Worm (Caenorhabditis elegans) whole organism, L4 larva: ENCODE results near the gene T02G5.3.

Experiments used
- F37D6.2 ChIP-seq: sonication (generic microtip); optimal IDR thresholded peaks from 2 replicates; lab custom pipeline; 2016; ENCODE audit warnings: mild to moderate bottlenecking, missing genetic modification characterization, missing compliant biosample characterization
- T20F7.1 ChIP-seq: fragments of 200-800 bp; sonication (Bioruptor generic); optimal IDR thresholded peaks from 2 replicates; lab custom pipeline; 2018; ENCODE audit warnings: mild to moderate bottlenecking, missing genetic modification characterization, missing compliant biosample characterization
- T26A8.4 ChIP-seq: fragments of 200-800 bp; sonication (Bioruptor generic); IDR thresholded peaks from 2 replicates; pipeline ENCODE4 v1.3.6; 2022; ENCODE audit warnings: missing genetic modification characterization, missing compliant biosample characterization
- Y105C5A.15 ChIP-seq: fragments of 200-800 bp; sonication (Bioruptor generic); IDR thresholded peaks from 2 replicates; pipeline ENCODE4 v1.3.6; 2022; ENCODE audit warnings: missing genetic modification characterization, missing compliant biosample characterization
- Y48G9A.11 ChIP-seq: fragments of 200-800 bp; sonication (Bioruptor generic); IDR thresholded peaks from 2 replicates; pipeline ENCODE4 v1.3.6; 2022; ENCODE audit warnings: missing genetic modification reagents, missing genetic modification characterization, missing compliant biosample characterization
- Y75B8A.6 ChIP-seq: fragments of 200-800 bp; sonication (Bioruptor generic); IDR thresholded peaks from 2 replicates; pipeline ENCODE4 v1.3.6; 2022; ENCODE audit warnings: missing genetic modification reagents, missing genetic modification characterization, missing compliant biosample characterization
- ZK337.2 ChIP-seq: fragments of 200-800 bp; sonication (Bioruptor generic); IDR thresholded peaks from 2 replicates; pipeline ENCODE4 v1.3.6; 2022; ENCODE audit warnings: missing genetic modification reagents, missing genetic modification characterization, missing compliant biosample characterization
- arid-1 ChIP-seq: fragments of 200-800 bp; sonication (Bioruptor generic); conservative IDR thresholded peaks from 2 replicates; pipeline ENCODE4 v1.3.6; 2022; ENCODE audit warnings: missing genetic modification reagents, missing genetic modification characterization, missing compliant biosample characterization
- ceh-44 ChIP-seq: fragments of 200-800 bp; sonication (Bioruptor generic); IDR thresholded peaks from 2 replicates; pipeline ENCODE4 v1.3.6; 2022; ENCODE audit warnings: missing genetic modification reagents, missing genetic modification characterization, missing compliant biosample characterization
- ceh-62 ChIP-seq: sonication (generic microtip); optimal IDR thresholded peaks from 2 replicates; lab custom pipeline; 2017; ENCODE audit warnings: missing biosample characterization, missing genetic modification characterization
- ceh-82 ChIP-seq: sonication (generic microtip); optimal IDR thresholded peaks from 2 replicates; lab custom pipeline; 2017; ENCODE audit warnings: missing biosample characterization, missing genetic modification characterization
- ces-1 ChIP-seq: fragments of 150-350 bp; sonication (generic microtip); optimal IDR thresholded peaks from 4 replicates; lab custom pipeline; 2014; ENCODE audit warnings: missing biosample characterization, missing genetic modification reagents, missing genetic modification characterization
- cey-2 ChIP-seq: sonication (generic microtip); optimal IDR thresholded peaks from 3 replicates; lab custom pipeline; 2017; ENCODE audit warnings: missing genetic modification characterization, mild to moderate bottlenecking, missing compliant biosample characterization, antibody characterized with exemption, borderline replicate concordance; ENCODE audit not compliant: insufficient read depth
- ctbp-1 ChIP-seq: fragments of 200-800 bp; sonication (Bioruptor generic); IDR thresholded peaks from 2 replicates; pipeline ENCODE4 v1.3.6; 2022; ENCODE audit warnings: missing genetic modification reagents, missing genetic modification characterization, missing compliant biosample characterization
- daf-16 ChIP-seq, 3 experiments: sonication (generic microtip); optimal IDR thresholded peaks; 2 replicates each; lab custom pipeline; 2016 to 2017; ENCODE audit warnings: missing genetic modification characterization in 3 of 3, missing genetic modification reagents in 3 of 3, mild to moderate bottlenecking in 2 of 3, missing compliant biosample characterization in 2 of 3, missing biosample characterization in 1 of 3, moderate library complexity in 1 of 3
- dmd-6 ChIP-seq: fragments of 200-800 bp; sonication (Bioruptor generic); IDR thresholded peaks from 2 replicates; pipeline ENCODE4 v1.3.6; 2022; ENCODE audit warnings: missing genetic modification reagents, missing genetic modification characterization, missing compliant biosample characterization
- dmd-9 ChIP-seq: fragments of 200-800 bp; sonication (Bioruptor generic); IDR thresholded peaks from 2 replicates; pipeline ENCODE4 v1.3.6; 2022; ENCODE audit warnings: missing genetic modification reagents, missing genetic modification characterization, missing compliant biosample characterization
- dpl-1 ChIP-seq: fragments of 150-350 bp; optimal IDR thresholded peaks from 2 replicates; lab custom pipeline; 2014; ENCODE audit warnings: missing biosample characterization, missing genetic modification reagents, missing genetic modification characterization
- duxl-1 ChIP-seq: sonication (generic microtip); optimal IDR thresholded peaks from 2 replicates; lab custom pipeline; 2016; ENCODE audit warnings: mild to moderate bottlenecking, missing genetic modification characterization, moderate library complexity, missing compliant biosample characterization; ENCODE audit not compliant: poor library complexity
- dve-1 ChIP-seq: sonication (generic microtip); optimal IDR thresholded peaks from 2 replicates; lab custom pipeline; 2017; ENCODE audit warnings: antibody characterized with exemption, mild to moderate bottlenecking, missing genetic modification characterization, missing compliant biosample characterization; ENCODE audit not compliant: insufficient read depth
- fos-1 ChIP-seq: fragments of 150-350 bp; optimal IDR thresholded peaks from 2 replicates; lab custom pipeline; 2014; ENCODE audit warnings: missing biosample characterization, missing genetic modification characterization
- hlh-30 ChIP-seq: sonication (generic microtip); optimal IDR thresholded peaks from 2 replicates; lab custom pipeline; 2017; ENCODE audit warnings: antibody characterized with exemption, mild to moderate bottlenecking, missing genetic modification characterization, missing compliant biosample characterization; ENCODE audit not compliant: insufficient read depth
- lin-15B ChIP-seq: fragments of 150-350 bp; sonication (generic microtip); optimal IDR thresholded peaks from 3 replicates; lab custom pipeline; 2014; ENCODE audit warnings: missing biosample characterization, missing genetic modification characterization
- lin-29 ChIP-seq: fragments of 200-800 bp; sonication (Bioruptor generic); IDR thresholded peaks from 2 replicates; pipeline ENCODE4 v1.3.6; 2022; ENCODE audit warnings: missing genetic modification reagents, missing genetic modification characterization, missing compliant biosample characterization
- lin-38 ChIP-seq: fragments of 200-800 bp; sonication (Bioruptor generic); IDR thresholded peaks from 2 replicates; pipeline ENCODE4 v1.3.6; 2022; ENCODE audit warnings: missing genetic modification reagents, missing genetic modification characterization, missing compliant biosample characterization
- lin-39 ChIP-seq: fragments of 150-350 bp; optimal IDR thresholded peaks from 2 replicates; lab custom pipeline; 2014; ENCODE audit warnings: missing biosample characterization, missing genetic modification reagents, missing genetic modification characterization
- mdl-1 ChIP-seq, 2 experiments: fragments of 150-350 bp in 1 of 2; sonication (generic microtip) in 1 of 2; optimal IDR thresholded peaks; 2 replicates each; lab custom pipeline; 2014 to 2017; ENCODE audit warnings: missing biosample characterization in 2 of 2, missing genetic modification characterization in 2 of 2
- mdt-29 ChIP-seq: fragments of 200-800 bp; sonication (Bioruptor generic); IDR thresholded peaks from 2 replicates; pipeline ENCODE4 v1.3.6; 2022; ENCODE audit warnings: missing genetic modification reagents, missing genetic modification characterization, missing compliant biosample characterization
- mes-2 ChIP-seq: sonication (generic microtip); optimal IDR thresholded peaks from 2 replicates; lab custom pipeline; 2016; ENCODE audit warnings: missing genotype, mild to moderate bottlenecking, missing genetic modification characterization, missing compliant biosample characterization; ENCODE audit not compliant: poor library complexity, severe bottlenecking
- mxl-3 ChIP-seq: fragments of 200-800 bp; sonication (Bioruptor generic); optimal IDR thresholded peaks from 2 replicates; lab custom pipeline; 2018; ENCODE audit warnings: mild to moderate bottlenecking, missing genetic modification characterization, missing compliant biosample characterization
- nhr-102 ChIP-seq: sonication (generic microtip); optimal IDR thresholded peaks from 2 replicates; lab custom pipeline; 2016; ENCODE audit warnings: mild to moderate bottlenecking, missing genetic modification characterization, moderate library complexity, missing compliant biosample characterization
- nhr-11 ChIP-seq: fragments of 150-350 bp; optimal IDR thresholded peaks from 2 replicates; lab custom pipeline; 2014; ENCODE audit warnings: missing biosample characterization, missing genetic modification characterization
- nhr-25 ChIP-seq: sonication (generic microtip); optimal IDR thresholded peaks from 2 replicates; lab custom pipeline; 2017; ENCODE audit warnings: missing genetic modification characterization, mild to moderate bottlenecking, missing compliant biosample characterization, antibody characterized with exemption, moderate library complexity, borderline replicate concordance; ENCODE audit not compliant: insufficient read depth
- nhr-42 ChIP-seq: fragments of 200-800 bp; sonication (Bioruptor generic); IDR thresholded peaks from 2 replicates; pipeline ENCODE4 v1.3.6; 2022; ENCODE audit warnings: missing genetic modification characterization, missing compliant biosample characterization
- nhr-76 ChIP-seq: fragments of 150-350 bp; optimal IDR thresholded peaks from 2 replicates; lab custom pipeline; 2014; ENCODE audit warnings: missing biosample characterization, missing genetic modification characterization
- pqm-1 ChIP-seq: sonication (generic microtip); optimal IDR thresholded peaks from 2 replicates; lab custom pipeline; 2017; ENCODE audit warnings: missing biosample characterization, missing genetic modification characterization
- rbr-2 ChIP-seq: sonication (generic microtip); optimal IDR thresholded peaks from 2 replicates; lab custom pipeline; 2016; ENCODE audit warnings: missing genotype, missing genetic modification characterization, missing compliant biosample characterization
- saeg-2 ChIP-seq: fragments of 200-800 bp; sonication (Bioruptor generic); IDR thresholded peaks from 2 replicates; pipeline ENCODE4 v1.3.6; 2022; ENCODE audit warnings: missing genetic modification reagents, missing genetic modification characterization, missing compliant biosample characterization
- tra-1 ChIP-seq: fragments of 200-800 bp; sonication (Bioruptor generic); IDR thresholded peaks from 2 replicates; pipeline ENCODE4 v1.3.6; 2022; ENCODE audit warnings: missing genetic modification reagents, missing genetic modification characterization, missing compliant biosample characterization
- unc-130 ChIP-seq: sonication (generic microtip); optimal IDR thresholded peaks from 2 replicates; lab custom pipeline; 2016; ENCODE audit warnings: missing genetic modification reagents, missing genetic modification characterization, missing compliant biosample characterization
- zag-1 ChIP-seq: fragments of 150-350 bp; optimal IDR thresholded peaks from 2 replicates; lab custom pipeline; 2014; ENCODE audit warnings: missing biosample characterization, missing genetic modification characterization
- zip-11 ChIP-seq: fragments of 200-800 bp; sonication (Bioruptor generic); IDR thresholded peaks from 2 replicates; pipeline ENCODE4 v1.3.6; 2022; ENCODE audit warnings: missing genetic modification characterization, missing compliant biosample characterization
- ztf-7 ChIP-seq: fragments of 150-350 bp; optimal IDR thresholded peaks from 2 replicates; lab custom pipeline; 2014; ENCODE audit warnings: missing biosample characterization, missing genetic modification characterization

T02G5.3 gene

DNA sequence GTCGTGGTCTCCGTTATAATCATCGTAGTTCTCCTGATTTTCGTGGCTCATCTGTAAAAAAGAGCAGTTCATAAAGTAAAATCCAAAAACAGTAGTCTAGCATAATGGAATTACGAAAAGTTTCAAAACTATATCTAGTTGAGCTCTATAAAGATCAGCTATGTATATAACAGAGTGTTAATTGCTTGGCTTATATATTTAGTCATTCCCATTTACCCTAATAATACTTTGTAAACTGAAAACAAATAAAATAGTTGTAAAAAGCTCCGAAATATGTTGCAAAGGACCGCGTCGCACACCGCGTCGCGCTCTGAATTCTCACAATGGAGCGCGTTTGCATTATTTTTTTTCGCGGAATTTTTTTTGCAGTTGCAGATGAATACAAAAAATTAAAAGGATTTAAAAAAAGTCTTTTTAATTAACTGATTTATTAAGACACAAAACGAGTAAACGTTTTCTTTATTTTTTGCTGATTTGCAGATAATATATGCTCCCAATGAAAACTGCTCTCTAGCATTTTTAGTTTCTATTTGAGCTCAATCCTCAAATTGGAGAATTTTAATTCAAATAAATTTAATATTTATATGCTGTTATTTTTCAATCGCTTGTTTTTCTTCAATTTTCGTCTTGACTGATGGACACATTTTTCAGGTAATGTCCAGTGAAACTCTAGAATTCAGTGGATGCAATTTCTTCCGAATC, 43.0 kb upstream of the T02G5.3 start, which contains the start of the genes tcer-1 and ZK1127.5 (continued):
- TF ChIP-seq lin-39 (tag; lab: Kevin White, UChicago) (no peak), ceh-44 (GFP tag; lab: Robert Waterston, UW) (no peak), unc-130 (GFP tag; lab: Kevin White, UChicago) (peak; percentile 43), nhr-11 (tag; lab: Kevin White, UChicago) (no peak), arid-1 (GFP tag; lab: Robert Waterston, UW) (no peak), dve-1 (tag; lab: Kevin White, UChicago) (peak; percentile 50), T20F7.1 (GFP tag; lab: Kevin White, UChicago) (peak; percentile 57), nhr-102 (no peak), lin-29 (GFP tag; lab: Robert Waterston, UW) (no peak), dmd-6 (GFP tag; lab: Robert Waterston, UW) (0 out of 2 replicates have a peak, but pooled peaks have one; percentile 9), hlh-30 (peak; percentile 36), tra-1 (GFP tag; lab: Robert Waterston, UW) (no peak), lin-15B (tag; lab: Kevin White, UChicago) (no peak), lin-38 (peak; percentile 96), nhr-25 (tag; lab: Kevin White, UChicago) (no peak), duxl-1 (tag; lab: Kevin White, UChicago) (no peak), pqm-1 (tag; lab: Kevin White, UChicago) (no peak), ceh-82 (tag; lab: Kevin White, UChicago) (no peak), dpl-1 (GFP tag; lab: Kevin White, UChicago) (peak; percentile 65), saeg-2 (GFP tag; lab: Robert Waterston, UW) (no peak), Y48G9A.11 (GFP tag; lab: Robert Waterston, UW) (no peak), rbr-2 (tag; lab: Kevin White, UChicago) (peak; percentile 30), daf-16 (GFP tag; optimal IDR thresholded peaks at IDR 0.05; lab: Kevin White, UChicago) (no peak), daf-16 (tag; optimal IDR thresholded peaks at IDR 0.05; lab: Kevin White, UChicago) (peak; percentile 31), ztf-7 (tag; lab: Kevin White, UChicago) (no peak), ZK337.2 (GFP tag; lab: Robert Waterston, UW) (no peak), ces-1 (GFP tag; lab: Kevin White, UChicago) (no peak)

DNA sequence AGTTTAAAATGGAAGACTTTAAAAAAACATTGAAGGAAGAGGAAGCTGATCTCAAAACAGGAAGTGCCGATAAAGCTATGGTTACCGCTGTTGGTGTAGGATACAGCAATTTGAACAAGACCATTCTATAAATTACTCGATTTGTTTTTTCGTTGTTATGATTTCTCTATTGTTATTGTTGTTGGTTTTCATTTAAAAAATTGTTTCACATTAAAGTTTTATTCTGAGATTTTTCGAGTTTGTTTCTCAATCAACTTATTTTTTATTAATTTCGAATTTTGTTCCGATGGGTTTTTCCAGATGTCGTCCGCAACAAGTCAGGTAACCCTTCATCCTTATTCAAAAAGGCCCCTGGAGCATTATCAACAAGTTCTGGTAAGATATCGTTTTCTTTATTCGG, 41.4 kb upstream of the T02G5.3 start, which contains the start of gene ZK1127.12:
TSS of gene ZK1127.12 (plus strand) at position 301 of the 400 bp plus-strand sequence.
- TF ChIP-seq T26A8.4 (GFP tag; lab: Robert Waterston, UW) = no peak
- 0 out of 2 replicates have a peak, but pooled peaks have one; percentile 28 for TF ChIP-seq lin-38

ce11 chrII:7053001-7053400, 40.2 kb upstream of the T02G5.3 start, which contains the start of gene ZK1127.13:
Gene ZK1127.13, plus strand, starts transcription at chrII:7053301.
- TF ChIP-seq Y75B8A.6 (no peak), nhr-11 (tag; lab: Kevin White, UChicago) (no peak), nhr-42 (GFP tag; lab: Robert Waterston, UW) (no peak), fos-1 (tag; lab: Kevin White, UChicago) (no peak), zip-11 (GFP tag; lab: Robert Waterston, UW) (no peak), T26A8.4 (GFP tag; lab: Robert Waterston, UW) (no peak), ces-1 (GFP tag; lab: Kevin White, UChicago) (no peak), mxl-3 (no peak), zag-1 (tag; lab: Kevin White, UChicago) (no peak), ctbp-1 (GFP tag; lab: Robert Waterston, UW) (no peak), dmd-9 (GFP tag; lab: Robert Waterston, UW) (no peak), mdt-29 (GFP tag; lab: Robert Waterston, UW) (no peak), mes-2 (tag; lab: Kevin White, UChicago) (no peak), cey-2 (tag; lab: Kevin White, UChicago) (no peak), mdl-1 (tag; optimal IDR thresholded peaks at IDR 0.05; lab: Kevin White, UChicago) (no peak), Y105C5A.15 (GFP tag; lab: Robert Waterston, UW) (no peak), nhr-76 (no peak), ceh-62 (tag; lab: Kevin White, UChicago) (no peak), F37D6.2 (tag; lab: Kevin White, UChicago) (no peak)
